Worm (Caenorhabditis elegans) whole organism, early embryonic: ENCODE results near the gene fbxa-3.

ENCODE experiments used
- B0310.2 ChIP-seq: sonication (generic microtip); optimal IDR thresholded peaks from 2 replicates; lab custom pipeline; 2016; ENCODE audit warnings: mild to moderate bottlenecking, missing genetic modification characterization, missing compliant biosample characterization
- ama-1 ChIP-seq: fragments of 150-350 bp; optimal IDR thresholded peaks from 2 replicates; lab custom pipeline; 2014
- ceh-13 ChIP-seq: fragments of 200-800 bp; sonication (Bioruptor generic); optimal IDR thresholded peaks from 2 replicates; lab custom pipeline; 2018; ENCODE audit warnings: mild to moderate bottlenecking, missing genetic modification characterization, missing compliant biosample characterization
- ets-7 ChIP-seq: sonication (generic microtip); optimal IDR thresholded peaks from 2 replicates; lab custom pipeline; 2016; ENCODE audit warnings: missing genotype, missing genetic modification characterization, missing compliant biosample characterization
- flt-1 ChIP-seq: fragments of 200-800 bp; sonication (Bioruptor generic); IDR thresholded peaks from 2 replicates; pipeline ENCODE4 v1.3.6; 2022; ENCODE audit warnings: missing genetic modification characterization, missing compliant biosample characterization
- hmbx-1 ChIP-seq: sonication (generic microtip); optimal IDR thresholded peaks from 2 replicates; lab custom pipeline; 2016; ENCODE audit warnings: mild to moderate bottlenecking, missing genetic modification characterization, missing compliant biosample characterization
- hmg-4 ChIP-seq: fragments of 200-800 bp; sonication (Bioruptor generic); optimal IDR thresholded peaks from 2 replicates; lab custom pipeline; 2018; ENCODE audit warnings: mild to moderate bottlenecking, missing genetic modification characterization, missing compliant biosample characterization
- sea-1 ChIP-seq: fragments of 200-800 bp; sonication (Bioruptor generic); conservative IDR thresholded peaks from 2 replicates; pipeline ENCODE4 v1.3.6; 2022; ENCODE audit warnings: missing genetic modification characterization, missing compliant biosample characterization
- tra-4 ChIP-seq: sonication (generic microtip); optimal IDR thresholded peaks from 2 replicates; lab custom pipeline; 2017; ENCODE audit warnings: missing genetic modification characterization, missing compliant biosample characterization

DNA sequence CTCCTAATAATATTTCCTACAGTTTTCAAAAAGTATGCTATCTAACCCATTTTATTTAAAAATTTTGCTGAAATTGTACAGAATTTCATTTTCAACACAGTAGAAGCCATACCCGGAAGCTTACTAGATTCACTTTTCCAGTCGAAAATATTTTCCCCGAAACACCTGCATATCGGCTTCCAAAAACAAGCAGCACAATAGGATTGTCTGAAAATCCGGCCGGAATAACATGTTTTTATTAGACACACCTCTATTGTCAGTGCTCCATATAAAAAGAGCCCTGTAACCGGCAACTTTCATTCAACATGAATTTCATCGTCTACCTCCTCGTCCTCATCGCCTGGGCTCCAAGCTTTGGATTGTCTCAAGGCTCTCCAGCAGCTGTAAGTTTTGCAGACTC lies 31.8 kb upstream of the fbxa-3 start, which contains the start of gene C52E2.2:
- TF ChIP-seq B0310.2 (tag; lab: Kevin White, UChicago) (no peak), tra-4 (no peak), ama-1 (lab: Kevin White, UChicago) (no peak), hmg-4 (GFP tag; lab: Kevin White, UChicago) (no peak), ets-7 (tag; lab: Kevin White, UChicago) (no peak), hmbx-1 (no peak), ceh-13 (GFP tag; lab: Kevin White, UChicago) (no peak), flt-1 (GFP tag; lab: Robert Waterston, UW) (no peak), sea-1 (no peak)
